Fruit fly (Drosophila melanogaster) whole organism, wandering third instar larva: ENCODE results near the gene Shal.

Source experiments
- CrebA ChIP-seq: fragments of 200-800 bp; sonication (Bioruptor generic); optimal IDR thresholded peaks from 2 replicates; lab custom pipeline; 2016; ENCODE audit warnings: missing biosample characterization, mild to moderate bottlenecking, missing genetic modification characterization, borderline replicate concordance
- GATAd ChIP-seq: sonication (Bioruptor generic); optimal IDR thresholded peaks from 2 replicates; lab custom pipeline; 2016; ENCODE audit warnings: missing biosample characterization, missing genetic modification characterization
- Hnf4 ChIP-seq: fragments of 200-800 bp; sonication (Bioruptor generic); optimal IDR thresholded peaks from 2 replicates; lab custom pipeline; 2016; ENCODE audit warnings: missing biosample characterization, mild to moderate bottlenecking, missing genetic modification characterization
- Hr83 ChIP-seq: fragments of 200-300 bp; sonication (Bioruptor generic); optimal IDR thresholded peaks from 2 replicates; lab custom pipeline; 2016; ENCODE audit warnings: missing biosample characterization, mild to moderate bottlenecking, missing genetic modification characterization, moderate library complexity; ENCODE audit not compliant: poor library complexity, severe bottlenecking
- Jra ChIP-seq: sonication (Bioruptor generic); optimal IDR thresholded peaks from 2 replicates; lab custom pipeline; 2016; ENCODE audit warnings: missing biosample characterization, missing genetic modification characterization
- Myc ChIP-seq: fragments of >200 bp; optimal IDR thresholded peaks from 2 replicates; lab custom pipeline; 2017
- OdsH ChIP-seq: fragments of 200-800 bp; sonication (Bioruptor generic); optimal IDR thresholded peaks from 2 replicates; lab custom pipeline; 2016; ENCODE audit warnings: missing biosample characterization, mild to moderate bottlenecking, missing genetic modification characterization
- Rel ChIP-seq, 2 experiments: fragments of 200-800 bp; sonication (Bioruptor generic) in 1 of 2; optimal IDR thresholded peaks; 2 replicates in 1 of 2; 3 replicates in 1 of 2; lab custom pipeline; 2016 to 2019; ENCODE audit warnings: mild to moderate bottlenecking in 2 of 2, missing biosample characterization in 2 of 2, missing genetic modification characterization in 2 of 2, moderate library complexity in 1 of 2
- br ChIP-seq: fragments of 200-800 bp; sonication (Bioruptor generic); optimal IDR thresholded peaks from 2 replicates; lab custom pipeline; 2016; ENCODE audit warnings: missing biosample characterization, missing genetic modification characterization
- dmrt93B ChIP-seq: fragments of 200-800 bp; sonication (Bioruptor generic); optimal IDR thresholded peaks from 2 replicates; lab custom pipeline; 2018; ENCODE audit warnings: missing biosample characterization, mild to moderate bottlenecking, missing genetic modification characterization
- dsf ChIP-seq: sonication (Bioruptor generic); optimal IDR thresholded peaks from 2 replicates; lab custom pipeline; 2016; ENCODE audit warnings: missing biosample characterization, missing genetic modification characterization, borderline replicate concordance
- ey ChIP-seq: fragments of 200-800 bp; sonication (Bioruptor generic); optimal IDR thresholded peaks from 2 replicates; lab custom pipeline; 2016; ENCODE audit warnings: missing biosample characterization, missing genetic modification characterization
- jim ChIP-seq: fragments of 175-275, 200-325 bp; sonication (Bioruptor generic); optimal IDR thresholded peaks from 2 replicates; lab custom pipeline; 2016; ENCODE audit warnings: missing biosample characterization, mild to moderate bottlenecking, missing genetic modification characterization
- psq ChIP-seq: fragments of 200-800 bp; sonication (Bioruptor generic); optimal IDR thresholded peaks from 3 replicates; lab custom pipeline; 2017; ENCODE audit warnings: missing biosample characterization, mild to moderate bottlenecking, missing genetic modification characterization, moderate library complexity
- rgr ChIP-seq: fragments of 200-800 bp; sonication (Bioruptor generic); optimal IDR thresholded peaks from 3 replicates; lab custom pipeline; 2016; ENCODE audit warnings: missing biosample characterization, mild to moderate bottlenecking, missing genetic modification characterization
- woc ChIP-seq: sonication (Bioruptor generic); optimal IDR thresholded peaks from 2 replicates; lab custom pipeline; 2016; ENCODE audit warnings: missing biosample characterization, mild to moderate bottlenecking, missing genetic modification characterization

The Shal gene

DNA sequence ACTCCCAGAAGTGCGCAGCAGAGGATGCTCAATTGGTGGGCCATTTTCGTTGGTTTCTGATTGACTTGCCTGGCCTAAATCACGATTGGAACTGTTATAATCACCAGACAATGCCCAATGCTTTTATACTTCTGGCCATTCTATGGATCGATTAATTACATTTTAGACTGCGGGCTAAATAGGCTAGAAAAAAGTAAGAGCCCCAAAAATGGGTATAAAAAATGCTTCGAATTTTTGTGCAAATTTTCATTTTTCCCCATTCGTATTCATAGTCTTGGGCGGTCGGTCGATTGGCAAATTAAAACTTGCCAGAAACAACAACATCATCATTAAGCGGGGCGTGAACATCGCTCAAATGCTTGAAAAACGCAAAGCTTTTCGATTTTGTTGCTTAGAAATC lies 66.1 kb downstream of the Shal start, which contains the start of gene Cpr76Ba:
TSS of gene Cpr76Ba (minus strand) at position 101 of the 400 bp plus-strand sequence.
- TF ChIP-seq Rel (GFP tag; optimal IDR thresholded peaks at IDR 0.05; lab: Kevin White, UChicago) (no peak), Rel (tag; optimal IDR thresholded peaks at IDR 0.05; lab: Kevin White, UChicago) (no peak), woc (GFP tag; lab: Kevin White, UChicago) (no peak), OdsH (GFP tag; lab: Kevin White, UChicago) (no peak), CrebA (GFP tag; lab: Kevin White, UChicago) (no peak), psq (GFP tag; lab: Kevin White, UChicago) (no peak), br (no peak), GATAd (GFP tag; lab: Kevin White, UChicago) (no peak), ey (GFP tag; lab: Kevin White, UChicago) (no peak), Jra (GFP tag; lab: Kevin White, UChicago) (no peak), jim (GFP tag; lab: Kevin White, UChicago) (no peak), dmrt93B (GFP tag; lab: Kevin White, UChicago) (no peak), dsf (GFP tag; lab: Kevin White, UChicago) (no peak), Myc (lab: Kevin White, UChicago) (no peak), rgr (GFP tag; lab: Kevin White, UChicago) (no peak), Hr83 (GFP tag; lab: Kevin White, UChicago) (no peak), Hnf4 (GFP tag; lab: Kevin White, UChicago) (no peak)
